Fruit fly (Drosophila melanogaster) whole organism, wandering third instar larva: Measurements from ENCODE around the gene CG15822.

Experiments
- Abd-B ChIP-seq: fragments of >200 bp; optimal IDR thresholded peaks from 2 replicates; lab custom pipeline; 2017; ENCODE audit warnings: missing biosample characterization, missing genetic modification characterization
- CG32264 ChIP-seq: fragments of 200-800 bp; sonication (Bioruptor generic); optimal IDR thresholded peaks from 2 replicates; lab custom pipeline; 2016; ENCODE audit warnings: missing biosample characterization, missing genetic modification characterization
- CrebA ChIP-seq: fragments of 200-800 bp; sonication (Bioruptor generic); optimal IDR thresholded peaks from 2 replicates; lab custom pipeline; 2016; ENCODE audit warnings: missing biosample characterization, mild to moderate bottlenecking, missing genetic modification characterization, borderline replicate concordance
- Dfd ChIP-seq: fragments of >200 bp; optimal IDR thresholded peaks from 2 replicates; lab custom pipeline; 2017; ENCODE audit warnings: missing biosample characterization, missing genetic modification characterization
- Dif ChIP-seq: fragments of 200-275, 200-300 bp; sonication (Bioruptor generic); optimal IDR thresholded peaks from 2 replicates; lab custom pipeline; 2018; ENCODE audit warnings: missing biosample characterization, missing genetic modification characterization; ENCODE audit not compliant: partially characterized antibody
- GATAd ChIP-seq: sonication (Bioruptor generic); optimal IDR thresholded peaks from 2 replicates; lab custom pipeline; 2016; ENCODE audit warnings: missing biosample characterization, missing genetic modification characterization
- HLH106 ChIP-seq: fragments of 200-800 bp; optimal IDR thresholded peaks from 3 replicates; lab custom pipeline; 2019; ENCODE audit warnings: missing biosample characterization, mild to moderate bottlenecking, missing genetic modification characterization, moderate library complexity
- Hnf4 ChIP-seq: fragments of 200-800 bp; sonication (Bioruptor generic); optimal IDR thresholded peaks from 2 replicates; lab custom pipeline; 2016; ENCODE audit warnings: missing biosample characterization, mild to moderate bottlenecking, missing genetic modification characterization
- Hr78 ChIP-seq: fragments of >200 bp; optimal IDR thresholded peaks from 2 replicates; lab custom pipeline; 2017; ENCODE audit warnings: missing biosample characterization, missing genetic modification characterization
- Hr83 ChIP-seq: fragments of 200-300 bp; sonication (Bioruptor generic); optimal IDR thresholded peaks from 2 replicates; lab custom pipeline; 2016; ENCODE audit warnings: missing biosample characterization, mild to moderate bottlenecking, missing genetic modification characterization, moderate library complexity; ENCODE audit not compliant: poor library complexity, severe bottlenecking
- Jra ChIP-seq: sonication (Bioruptor generic); optimal IDR thresholded peaks from 2 replicates; lab custom pipeline; 2016; ENCODE audit warnings: missing biosample characterization, missing genetic modification characterization
- Mio ChIP-seq: sonication (Bioruptor generic); optimal IDR thresholded peaks from 2 replicates; lab custom pipeline; 2016; ENCODE audit warnings: missing biosample characterization, missing genetic modification characterization
- Myc ChIP-seq: fragments of >200 bp; optimal IDR thresholded peaks from 2 replicates; lab custom pipeline; 2017
- OdsH ChIP-seq: fragments of 200-800 bp; sonication (Bioruptor generic); optimal IDR thresholded peaks from 2 replicates; lab custom pipeline; 2016; ENCODE audit warnings: missing biosample characterization, mild to moderate bottlenecking, missing genetic modification characterization
- Rel ChIP-seq, 2 experiments: fragments of 200-800 bp; sonication (Bioruptor generic) in 1 of 2; optimal IDR thresholded peaks; 2 replicates in 1 of 2; 3 replicates in 1 of 2; lab custom pipeline; 2016 to 2019; ENCODE audit warnings: mild to moderate bottlenecking in 2 of 2, missing biosample characterization in 2 of 2, missing genetic modification characterization in 2 of 2, moderate library complexity in 1 of 2
- Sp1 ChIP-seq: fragments of 200-800 bp; sonication (Bioruptor generic); optimal IDR thresholded peaks from 3 replicates; lab custom pipeline; 2019; ENCODE audit warnings: missing biosample characterization, mild to moderate bottlenecking, missing genetic modification characterization, moderate library complexity
- Vsx2 ChIP-seq: fragments of 200-300, 225-300 bp; sonication (Bioruptor generic); optimal IDR thresholded peaks from 2 replicates; lab custom pipeline; 2018; ENCODE audit warnings: missing biosample characterization, missing genetic modification characterization; ENCODE audit not compliant: partially characterized antibody
- brk ChIP-seq: fragments of 200-800 bp; sonication (Bioruptor generic); optimal IDR thresholded peaks from 2 replicates; lab custom pipeline; 2016; ENCODE audit warnings: missing biosample characterization, mild to moderate bottlenecking, missing genetic modification characterization
- dl ChIP-seq, 2 experiments: fragments of 175-275, 200-275 bp in 1 of 2; fragments of 200-275 bp in 1 of 2; sonication (Bioruptor generic); optimal IDR thresholded peaks; lab custom pipeline; 2018; ENCODE audit warnings: mild to moderate bottlenecking in 2 of 2, missing biosample characterization in 2 of 2, missing genetic modification characterization in 2 of 2, moderate library complexity in 2 of 2; ENCODE audit not compliant: partially characterized antibody in 2 of 2, insufficient read depth in 1 of 2
- dmrt93B ChIP-seq: fragments of 200-800 bp; sonication (Bioruptor generic); optimal IDR thresholded peaks from 2 replicates; lab custom pipeline; 2018; ENCODE audit warnings: missing biosample characterization, mild to moderate bottlenecking, missing genetic modification characterization
- dsf ChIP-seq: sonication (Bioruptor generic); optimal IDR thresholded peaks from 2 replicates; lab custom pipeline; 2016; ENCODE audit warnings: missing biosample characterization, missing genetic modification characterization, borderline replicate concordance
- ey ChIP-seq: fragments of 200-800 bp; sonication (Bioruptor generic); optimal IDR thresholded peaks from 2 replicates; lab custom pipeline; 2016; ENCODE audit warnings: missing biosample characterization, missing genetic modification characterization
- foxo ChIP-seq, 2 experiments: fragments of 200-800 bp; sonication (Bioruptor generic); optimal IDR thresholded peaks; 2 replicates in 1 of 2; 3 replicates in 1 of 2; lab custom pipeline; 2016 to 2017; ENCODE audit warnings: missing biosample characterization in 2 of 2, missing genetic modification characterization in 2 of 2
- fru ChIP-seq: fragments of 200-800 bp; sonication (Bioruptor generic); optimal IDR thresholded peaks from 3 replicates; lab custom pipeline; 2016; ENCODE audit warnings: missing biosample characterization, mild to moderate bottlenecking, missing genetic modification characterization
- h ChIP-seq: fragments of 200-800 bp; sonication (Bioruptor generic); optimal IDR thresholded peaks from 3 replicates; lab custom pipeline; 2016; ENCODE audit warnings: missing biosample characterization, mild to moderate bottlenecking, missing genetic modification characterization
- jim ChIP-seq: fragments of 175-275, 200-325 bp; sonication (Bioruptor generic); optimal IDR thresholded peaks from 2 replicates; lab custom pipeline; 2016; ENCODE audit warnings: missing biosample characterization, mild to moderate bottlenecking, missing genetic modification characterization
- pan ChIP-seq: fragments of >200 bp; optimal IDR thresholded peaks from 2 replicates; lab custom pipeline; 2017
- psq ChIP-seq: fragments of 200-800 bp; sonication (Bioruptor generic); optimal IDR thresholded peaks from 3 replicates; lab custom pipeline; 2017; ENCODE audit warnings: missing biosample characterization, mild to moderate bottlenecking, missing genetic modification characterization, moderate library complexity
- rgr ChIP-seq: fragments of 200-800 bp; sonication (Bioruptor generic); optimal IDR thresholded peaks from 3 replicates; lab custom pipeline; 2016; ENCODE audit warnings: missing biosample characterization, mild to moderate bottlenecking, missing genetic modification characterization
- sage ChIP-seq: fragments of 200-800 bp; sonication (Bioruptor generic); optimal IDR thresholded peaks from 2 replicates; lab custom pipeline; 2016; ENCODE audit warnings: missing biosample characterization, mild to moderate bottlenecking, missing genetic modification characterization
- tai ChIP-seq: sonication (Bioruptor generic); optimal IDR thresholded peaks from 2 replicates; lab custom pipeline; 2016; ENCODE audit warnings: missing biosample characterization, missing genetic modification characterization

Gene CG15822

DNA sequence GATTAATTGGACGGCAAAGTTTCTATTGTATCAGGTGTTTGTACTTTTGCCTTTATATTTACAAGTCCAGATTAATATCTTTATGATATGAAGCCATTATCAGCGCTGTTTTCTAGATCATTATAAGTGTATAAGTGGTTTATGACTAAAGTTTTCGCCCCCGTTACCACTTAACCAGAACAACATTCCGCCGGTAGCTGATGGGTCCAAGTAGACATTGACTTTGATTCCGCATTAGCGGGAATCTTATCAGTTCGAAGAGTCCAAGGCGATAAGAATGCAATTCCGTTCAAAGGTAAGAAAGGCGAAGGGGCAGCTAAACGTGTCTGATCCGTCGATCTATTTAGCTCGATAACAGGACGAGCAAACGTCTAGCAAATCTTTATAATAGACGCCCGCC is 27.8 kb upstream of the CG15822 start:
- no peak for TF ChIP-seq Dfd
- no peak for TF ChIP-seq dmrt93B
- no peak for TF ChIP-seq dl (GFP tag; optimal IDR thresholded peaks at IDR 0.05; lab: Kevin White, UChicago; ENCODE audit: insufficient read depth in 1 of 2, partially characterized antibody in 2 of 2)
- TF ChIP-seq Hr78 (GFP tag; lab: Kevin White, UChicago), result no peak
- no peak for TF ChIP-seq dsf (GFP tag; lab: Kevin White, UChicago)
- TF ChIP-seq Sp1, result no peak
- TF ChIP-seq Jra (GFP tag; lab: Kevin White, UChicago), result no peak
- TF ChIP-seq Abd-B (GFP tag; lab: Kevin White, UChicago), result no peak
- no peak for TF ChIP-seq tai (GFP tag; lab: Kevin White, UChicago)
- no peak for TF ChIP-seq ey
- TF ChIP-seq Dif, result no peak
- no peak for TF ChIP-seq fru (GFP tag; lab: Kevin White, UChicago)
- no peak for TF ChIP-seq pan (lab: Kevin White, UChicago)
- no peak for TF ChIP-seq foxo (GFP tag; optimal IDR thresholded peaks at IDR 0.05; lab: Kevin White, UChicago)
- TF ChIP-seq CrebA (GFP tag; lab: Kevin White, UChicago), result no peak
- TF ChIP-seq Hr83 (GFP tag; lab: Kevin White, UChicago), result no peak

DNA sequence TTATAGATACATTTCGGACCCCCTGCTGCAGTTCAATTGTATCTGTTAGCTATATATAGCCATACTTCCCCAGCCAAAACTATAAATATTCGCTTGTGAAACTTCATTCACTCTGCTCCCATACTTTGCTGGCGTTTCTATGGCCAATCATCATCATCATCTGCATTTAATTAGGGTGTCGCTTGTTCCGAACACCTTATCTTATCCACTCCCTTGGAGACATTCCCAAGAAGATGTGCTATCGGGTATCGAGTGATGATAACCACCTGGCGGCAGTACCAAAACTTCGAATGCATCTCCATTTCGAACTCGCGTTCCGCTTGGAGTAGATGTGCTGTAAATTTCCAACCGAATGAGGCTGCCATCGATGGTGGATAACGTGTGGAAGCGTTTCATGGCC is 22.0 kb upstream of the CG15822 start, which contains the start of gene CG13810:
Gene CG13810, plus strand, starts transcription at position 301 of the 400 bp plus-strand sequence.
- TF ChIP-seq GATAd (GFP tag; lab: Kevin White, UChicago) (no peak), jim (GFP tag; lab: Kevin White, UChicago) (no peak), Mio (no peak), psq (no peak)

DNA sequence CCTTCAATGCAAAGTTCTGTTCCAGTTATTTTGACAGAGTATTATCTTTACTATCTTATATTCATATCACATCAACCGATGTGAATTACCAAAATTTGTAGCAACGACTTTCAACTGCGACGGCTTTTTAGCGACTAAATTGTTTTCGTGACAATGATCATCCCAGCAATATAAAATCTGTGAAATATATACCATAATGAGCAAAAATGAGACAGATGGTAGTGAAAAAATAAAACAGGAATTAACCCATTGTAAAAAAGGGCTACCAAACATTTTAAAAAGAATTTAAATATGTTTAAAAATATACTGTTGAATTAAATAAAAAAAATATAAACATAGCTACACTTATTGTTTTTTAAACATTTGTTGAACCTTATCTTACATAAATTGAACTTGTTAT is 10.6 kb upstream of the CG15822 start, which contains the start of gene CG15820:
Gene CG15820, minus strand, starts transcription at position 101 of the 400 bp plus-strand sequence.
- TF ChIP-seq dmrt93B (no peak), Dfd (no peak), Vsx2 (GFP tag; lab: Kevin White, UChicago) (no peak), HLH106 (tag; lab: Kevin White, UChicago) (peak; percentile 39), Rel (GFP tag; optimal IDR thresholded peaks at IDR 0.05; lab: Kevin White, UChicago) (no peak), Rel (tag; optimal IDR thresholded peaks at IDR 0.05; lab: Kevin White, UChicago) (peak; percentile 40), brk (peak; percentile 29), Hnf4 (GFP tag; lab: Kevin White, UChicago) (no peak), Myc (no peak), OdsH (GFP tag; lab: Kevin White, UChicago) (peak; percentile 32), sage (GFP tag; lab: Kevin White, UChicago) (no peak), CG32264 (GFP tag; lab: Kevin White, UChicago) (no peak), rgr (GFP tag; lab: Kevin White, UChicago) (peak; percentile 48), ey (no peak), h (GFP tag; lab: Kevin White, UChicago) (no peak), GATAd (GFP tag; lab: Kevin White, UChicago) (no peak), dsf (GFP tag; lab: Kevin White, UChicago) (no peak), fru (GFP tag; lab: Kevin White, UChicago) (no peak), psq (peak; percentile 12)

DNA sequence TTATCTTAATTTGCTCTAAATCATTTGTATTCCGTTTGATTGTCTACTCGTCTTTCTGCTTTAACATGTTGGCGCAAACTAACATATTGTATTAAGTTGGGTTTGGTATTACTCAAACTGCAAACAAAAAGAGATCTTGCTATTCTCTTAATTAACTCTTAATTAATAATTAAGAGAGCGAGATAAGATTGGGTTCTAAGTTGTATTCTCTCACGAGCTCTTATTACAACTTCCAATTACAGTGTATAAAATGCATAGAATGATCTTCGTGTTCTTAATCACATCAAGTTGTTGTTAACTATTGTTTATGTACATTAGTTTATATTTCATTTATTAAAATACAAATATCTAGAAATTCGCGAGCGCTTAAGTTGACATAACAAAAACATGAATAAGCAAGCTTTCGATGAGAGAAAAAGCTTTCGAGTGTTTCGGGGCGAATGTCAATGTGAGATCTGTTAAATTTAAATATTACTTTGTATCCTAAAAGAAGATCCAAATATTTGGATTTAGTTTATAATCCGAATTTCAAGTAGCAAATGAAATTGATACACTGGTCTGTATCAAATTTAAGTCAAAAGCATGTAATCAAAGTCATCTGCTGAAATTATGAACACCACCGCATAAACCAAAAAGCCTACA is 7.3 kb upstream of the CG15822 start, which contains the start of gene CG5704:
Gene CG5704, minus strand, starts transcription at position 87 of the 642 bp plus-strand sequence.
- TF ChIP-seq brk (peak; percentile 47), Abd-B (GFP tag; lab: Kevin White, UChicago) (no peak)

DNA sequence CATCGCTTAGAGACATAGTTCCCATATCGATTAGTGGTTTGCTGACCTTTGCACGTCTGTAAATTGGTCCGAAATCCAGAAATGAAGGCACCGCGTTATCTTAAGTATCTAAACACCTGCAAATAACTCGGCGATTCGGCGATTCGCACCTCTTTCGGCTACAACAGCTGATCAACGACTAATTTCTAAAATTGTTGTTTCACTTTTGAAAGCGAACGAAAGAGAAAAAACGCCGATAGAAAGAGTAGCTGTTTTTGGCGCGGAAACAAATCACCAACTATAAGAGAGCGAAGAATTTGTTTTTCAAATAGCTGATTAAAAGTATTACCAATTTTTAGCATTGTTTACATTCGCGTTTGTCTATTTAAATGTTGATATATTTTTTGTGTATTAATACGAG is 5.3 kb upstream of the CG15822 start, which contains the start of gene CG15879:
Gene CG15879, minus strand, starts transcription at position 155 of the 400 bp plus-strand sequence.
- no peak for TF ChIP-seq Dif
- no peak for TF ChIP-seq foxo (GFP tag; optimal IDR thresholded peaks at IDR 0.05; lab: Kevin White, UChicago)
- TF ChIP-seq Dfd, result no peak
